Fruit fly (Drosophila melanogaster) whole organism, wandering third instar larva: ENCODE data around the gene Herp.

Source experiments
- Abd-B ChIP-seq: fragments of >200 bp; optimal IDR thresholded peaks from 2 replicates; lab custom pipeline; 2017; ENCODE audit warnings: missing biosample characterization, missing genetic modification characterization
- Dfd ChIP-seq: fragments of >200 bp; optimal IDR thresholded peaks from 2 replicates; lab custom pipeline; 2017; ENCODE audit warnings: missing biosample characterization, missing genetic modification characterization
- Dif ChIP-seq: fragments of 200-275, 200-300 bp; sonication (Bioruptor generic); optimal IDR thresholded peaks from 2 replicates; lab custom pipeline; 2018; ENCODE audit warnings: missing biosample characterization, missing genetic modification characterization; ENCODE audit not compliant: partially characterized antibody
- OdsH ChIP-seq: fragments of 200-800 bp; sonication (Bioruptor generic); optimal IDR thresholded peaks from 2 replicates; lab custom pipeline; 2016; ENCODE audit warnings: missing biosample characterization, mild to moderate bottlenecking, missing genetic modification characterization
- Sp1 ChIP-seq: fragments of 200-800 bp; sonication (Bioruptor generic); optimal IDR thresholded peaks from 3 replicates; lab custom pipeline; 2019; ENCODE audit warnings: missing biosample characterization, mild to moderate bottlenecking, missing genetic modification characterization, moderate library complexity
- Vsx2 ChIP-seq: fragments of 200-300, 225-300 bp; sonication (Bioruptor generic); optimal IDR thresholded peaks from 2 replicates; lab custom pipeline; 2018; ENCODE audit warnings: missing biosample characterization, missing genetic modification characterization; ENCODE audit not compliant: partially characterized antibody
- h ChIP-seq: fragments of 200-800 bp; sonication (Bioruptor generic); optimal IDR thresholded peaks from 3 replicates; lab custom pipeline; 2016; ENCODE audit warnings: missing biosample characterization, mild to moderate bottlenecking, missing genetic modification characterization
- jim ChIP-seq: fragments of 175-275, 200-325 bp; sonication (Bioruptor generic); optimal IDR thresholded peaks from 2 replicates; lab custom pipeline; 2016; ENCODE audit warnings: missing biosample characterization, mild to moderate bottlenecking, missing genetic modification characterization
- pan ChIP-seq: fragments of >200 bp; optimal IDR thresholded peaks from 2 replicates; lab custom pipeline; 2017
- psq ChIP-seq: fragments of 200-800 bp; sonication (Bioruptor generic); optimal IDR thresholded peaks from 3 replicates; lab custom pipeline; 2017; ENCODE audit warnings: missing biosample characterization, mild to moderate bottlenecking, missing genetic modification characterization, moderate library complexity

DNA sequence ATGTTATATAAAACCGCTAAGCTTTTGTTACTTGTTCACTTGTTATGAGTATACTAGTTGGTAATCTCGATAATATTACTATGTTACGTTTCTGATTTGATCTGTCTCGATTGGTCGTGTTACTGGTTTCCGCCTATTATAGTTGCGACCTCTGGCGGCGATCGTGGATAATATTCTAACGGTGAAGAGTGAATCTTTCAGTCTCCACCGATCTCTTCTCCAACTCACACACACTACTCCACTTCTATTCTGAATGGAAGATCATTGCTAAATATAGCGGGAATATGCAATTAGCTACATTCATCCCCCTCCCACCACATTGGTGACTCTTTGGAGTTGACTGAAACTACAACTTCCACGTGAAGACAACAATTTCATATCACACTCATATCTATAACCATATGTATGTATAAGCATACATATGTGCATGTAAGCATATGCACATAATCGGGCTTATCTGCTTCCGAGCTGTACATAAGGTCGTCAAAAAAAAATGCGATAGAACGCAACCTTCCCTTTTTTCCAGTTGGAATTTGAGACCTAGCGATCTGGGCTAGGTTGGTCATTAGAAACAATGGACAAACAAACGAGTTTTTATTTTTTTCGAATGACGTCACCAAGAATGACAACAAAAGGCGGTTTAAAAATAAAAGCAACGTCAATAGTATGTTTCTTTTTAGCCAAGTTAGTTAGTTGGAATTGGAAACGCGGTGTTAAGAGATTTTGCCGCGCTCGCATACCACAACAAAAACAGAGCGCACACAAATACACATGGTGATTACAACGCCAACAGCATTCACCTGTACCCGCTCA is 9.2 kb upstream of the Herp start:
- TF ChIP-seq Dfd (GFP tag; lab: Kevin White, UChicago) (no peak), Sp1 (no peak), Dif (no peak), OdsH (GFP tag; lab: Kevin White, UChicago) (no peak), h (GFP tag; lab: Kevin White, UChicago) (no peak), pan (lab: Kevin White, UChicago) (no peak), jim (GFP tag; lab: Kevin White, UChicago) (peak; percentile 18), psq (GFP tag; lab: Kevin White, UChicago) (no peak), Vsx2 (no peak), Abd-B (no peak)
